Worm (Caenorhabditis elegans): ENCODE results near the gene K09F6.15.
"Not testable (repeated sequence)": the region's sequence is repeated elsewhere in the genome, so short reads cannot be mapped to it uniquely, and the experiment has no call there.

The K09F6.15 gene

DNA sequence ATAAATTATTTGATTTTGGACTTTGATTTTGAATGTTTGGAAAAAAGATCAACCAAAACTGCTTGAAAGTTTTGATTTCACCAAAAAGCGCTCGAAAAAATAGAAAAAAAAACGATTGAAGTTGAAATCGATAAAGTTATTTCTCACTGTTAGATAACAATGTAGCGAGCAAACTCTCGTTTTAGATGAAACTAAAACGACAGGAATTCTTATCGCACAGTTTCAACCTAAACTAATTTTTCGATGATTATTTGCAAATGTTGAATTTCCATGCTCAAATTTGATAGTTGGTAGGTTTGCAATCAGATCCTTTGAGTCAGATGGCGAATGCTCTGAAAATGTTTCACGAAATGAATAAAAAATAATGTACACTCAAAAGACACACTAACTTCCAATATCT, 15.2 kb upstream of the K09F6.15 start:
- TF ChIP-seq ztf-4 (tag; optimal IDR thresholded peaks at IDR 0.05) = no peak
- peak; percentile 74 for TF ChIP-seq fos-1 (tag; optimal IDR thresholded peaks at IDR 0.05)
- no peak for TF ChIP-seq nhr-11 (tag; optimal IDR thresholded peaks at IDR 0.05)

DNA sequence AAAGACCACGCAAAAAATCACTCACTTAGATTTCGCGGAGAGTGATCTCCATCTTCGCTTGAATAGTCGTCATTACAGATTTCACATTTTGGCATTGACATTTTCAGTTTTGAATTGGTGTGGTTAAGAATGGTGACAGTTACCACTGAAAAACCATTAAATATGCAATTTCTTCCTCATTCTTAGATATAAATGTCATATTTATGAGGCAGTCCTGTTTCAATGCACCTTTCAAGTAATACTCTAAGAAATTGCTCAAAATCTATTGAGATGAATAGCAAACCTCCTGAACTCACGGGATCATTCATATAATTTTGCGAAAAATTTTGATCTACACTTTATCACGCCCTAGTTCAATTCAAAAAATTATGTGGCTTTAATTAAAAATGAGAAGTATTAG, 14.7 kb upstream of the K09F6.15 start, which contains the start of gene K09F6.7:
Gene K09F6.7 (minus strand): TSS at position 101 of the 400 bp plus-strand sequence.
- TF ChIP-seq Y55F3AM.14 (GFP tag; optimal IDR thresholded peaks at IDR 0.05) = no peak
- no peak for TF ChIP-seq nhr-11 (tag; optimal IDR thresholded peaks at IDR 0.05)
- TF ChIP-seq ztf-4 (tag; optimal IDR thresholded peaks at IDR 0.05) = no peak
- TF ChIP-seq ceh-82 (tag; optimal IDR thresholded peaks at IDR 0.05) = no peak
- no peak for TF ChIP-seq zag-1 (tag; optimal IDR thresholded peaks at IDR 0.05)
- TF ChIP-seq nhr-77 (tag; optimal IDR thresholded peaks at IDR 0.05) = no peak
- TF ChIP-seq lin-13 (GFP tag; optimal IDR thresholded peaks at IDR 0.05) = no peak
- no peak for TF ChIP-seq blmp-1 (tag; optimal IDR thresholded peaks at IDR 0.05; ENCODE audit: insufficient read depth)
- TF ChIP-seq nhr-12 (tag; optimal IDR thresholded peaks at IDR 0.05) = no peak

DNA sequence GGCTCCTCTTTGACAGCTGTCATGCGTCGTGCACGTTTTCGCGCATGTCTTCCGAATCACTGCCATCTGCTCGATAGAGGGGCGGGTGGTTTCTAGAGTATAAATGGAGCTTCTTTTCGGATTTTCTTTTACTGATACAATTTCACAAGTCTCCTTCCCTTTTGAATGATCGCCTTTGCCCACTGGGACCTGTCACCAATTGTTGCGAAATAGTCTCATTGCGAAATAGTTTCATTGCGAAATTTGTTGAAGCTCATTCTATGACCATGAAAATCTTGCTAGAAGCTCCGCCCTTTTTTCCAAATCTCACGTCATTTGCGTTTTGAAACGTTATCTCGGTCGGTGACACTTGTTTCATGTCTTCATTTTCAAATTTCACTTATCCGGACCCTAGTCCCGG, 12.1 kb upstream of the K09F6.15 start:
- TF ChIP-seq ztf-4 (tag; optimal IDR thresholded peaks at IDR 0.05) (no peak), zag-1 (tag; optimal IDR thresholded peaks at IDR 0.05) (no peak), nhr-129 (tag; optimal IDR thresholded peaks at IDR 0.05) (peak; percentile 18), unc-55 (GFP tag; optimal IDR thresholded peaks at IDR 0.05) (peak; percentile 72), sma-9 (GFP tag; optimal IDR thresholded peaks at IDR 0.05) (peak; percentile 66), sma-9 (tag; optimal IDR thresholded peaks at IDR 0.05) (no peak), mab-5 (tag; optimal IDR thresholded peaks at IDR 0.05) (peak; percentile 2), lsy-2 (tag; optimal IDR thresholded peaks at IDR 0.05) (peak in 1 of 2 experiments; percentile 20)

DNA sequence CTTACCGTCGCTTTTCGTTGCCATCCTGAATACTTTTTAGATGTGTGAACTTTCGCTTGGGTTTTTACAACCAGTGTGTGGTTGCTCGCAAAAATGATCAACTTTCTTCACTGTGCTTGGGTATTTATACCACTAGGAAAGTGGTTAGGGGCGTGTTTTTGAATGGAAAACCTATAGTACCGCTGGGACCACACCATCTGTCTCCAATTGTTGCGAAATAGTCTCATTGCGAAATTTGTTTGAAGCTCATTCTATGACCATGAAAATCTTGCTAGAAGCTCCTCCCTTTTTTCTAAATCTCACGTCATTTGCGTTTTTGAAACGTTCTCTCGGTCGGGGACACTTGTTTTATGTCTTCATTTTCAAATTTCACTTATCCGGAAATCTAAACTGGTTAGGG, 11.5 kb upstream of the K09F6.15 start, which contains the start of the genes K09F6.10 and K09F6.13:
Gene K09F6.10 (minus strand): TSS at position 86 of the 400 bp plus-strand sequence.
Gene K09F6.13 (plus strand): TSS at position 317 of the 400 bp plus-strand sequence.
- TF ChIP-seq gmeb-1 (tag; optimal IDR thresholded peaks at IDR 0.05) = no peak
- no peak for TF ChIP-seq nhr-129 (tag; optimal IDR thresholded peaks at IDR 0.05)
- TF ChIP-seq unc-55 (GFP tag; optimal IDR thresholded peaks at IDR 0.05) = peak; percentile 25
- TF ChIP-seq ztf-11 (tag; optimal IDR thresholded peaks at IDR 0.05) = no peak
- no peak for TF ChIP-seq lin-11 (tag; optimal IDR thresholded peaks at IDR 0.05)
- TF ChIP-seq ZK546.5 (tag; optimal IDR thresholded peaks at IDR 0.05) = no peak
- TF ChIP-seq nhr-237 (tag; optimal IDR thresholded peaks at IDR 0.05) = no peak
- TF ChIP-seq elt-1 (tag; optimal IDR thresholded peaks at IDR 0.05) = no peak
- peak; percentile 17 for TF ChIP-seq sma-9 (GFP tag; optimal IDR thresholded peaks at IDR 0.05)
- TF ChIP-seq sma-9 (tag; optimal IDR thresholded peaks at IDR 0.05) = no peak
- TF ChIP-seq aly-2 (tag; optimal IDR thresholded peaks at IDR 0.05) = no peak
- TF ChIP-seq blmp-1 (tag; optimal IDR thresholded peaks at IDR 0.05; ENCODE audit: insufficient read depth) = no peak

DNA sequence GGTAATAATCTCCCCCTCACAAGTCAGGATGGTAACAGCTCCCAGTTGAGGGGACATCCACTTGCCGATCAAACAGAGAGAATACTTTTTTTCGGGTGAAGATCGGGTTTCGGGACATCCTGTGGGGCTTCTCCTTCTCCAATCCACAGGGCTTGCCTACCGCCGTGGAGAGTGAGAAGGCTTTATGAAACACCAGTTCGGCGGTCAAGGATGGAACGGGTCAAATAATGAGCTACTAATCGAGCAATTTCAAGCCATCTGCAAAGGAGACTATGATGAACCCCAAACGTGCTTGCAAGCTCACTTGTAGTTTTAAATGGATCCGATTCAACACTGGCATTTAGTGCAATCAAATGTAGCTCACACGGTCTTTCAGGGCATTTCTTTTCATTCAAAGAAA, 7.4 kb upstream of the K09F6.15 start:
- TF ChIP-seq zag-1 (tag; optimal IDR thresholded peaks at IDR 0.05) (no peak), elt-1 (tag; optimal IDR thresholded peaks at IDR 0.05) (no peak), ztf-4 (tag; optimal IDR thresholded peaks at IDR 0.05) (no peak), nhr-11 (tag; optimal IDR thresholded peaks at IDR 0.05) (no peak), nhr-10 (tag; optimal IDR thresholded peaks at IDR 0.05) (no peak), nhr-77 (tag; optimal IDR thresholded peaks at IDR 0.05) (no peak), elt-3 (tag; optimal IDR thresholded peaks at IDR 0.05) (no peak), Y55F3AM.14 (GFP tag; optimal IDR thresholded peaks at IDR 0.05) (no peak), nhr-25 (tag; optimal IDR thresholded peaks at IDR 0.05) (no peak)

DNA sequence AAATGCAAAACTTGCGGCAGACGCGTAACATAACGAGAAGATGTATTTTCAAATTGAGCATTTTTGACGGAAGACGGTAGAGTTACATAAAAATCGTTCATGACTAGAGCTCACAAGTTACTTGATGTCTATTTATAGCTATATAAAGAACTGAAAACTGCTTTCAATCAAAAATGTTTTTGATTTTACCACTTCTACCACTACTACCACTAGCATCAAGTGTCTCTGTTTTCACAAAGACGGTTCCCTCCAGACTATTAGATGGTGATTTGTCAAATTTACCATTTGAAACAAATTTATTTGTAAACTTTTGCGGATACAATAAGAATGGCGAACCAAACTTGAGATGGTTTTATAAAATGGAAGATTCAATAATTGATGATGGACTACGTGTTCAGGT, 5.3 kb upstream of the K09F6.15 start, which contains the start of gene K09F6.9:
Gene K09F6.9 (minus strand): TSS at position 101 of the 400 bp plus-strand sequence.
- TF ChIP-seq skn-1, sem-4, nhr-237 (tag; optimal IDR thresholded peaks at IDR 0.05): not testable (repeated sequence)

DNA sequence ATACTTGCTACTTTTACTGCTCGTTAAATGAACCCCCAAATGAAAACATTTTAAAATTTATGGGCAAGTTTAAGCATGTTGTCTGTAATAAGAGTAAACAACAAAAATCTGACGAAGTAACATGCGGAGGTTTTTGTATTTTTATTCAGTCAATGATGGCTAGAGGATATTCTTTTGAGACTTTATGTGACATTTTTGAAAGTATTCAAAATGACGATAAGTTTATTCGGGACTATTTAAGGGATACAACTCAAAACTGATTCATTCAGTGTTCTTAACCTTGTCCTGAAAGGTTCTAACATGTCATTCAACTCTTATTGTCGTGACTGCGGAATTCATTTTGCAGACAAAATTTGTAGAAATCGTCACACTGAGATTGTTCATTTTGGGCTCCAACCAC, 2.5 kb upstream of the K09F6.15 start, which contains the start of gene K09F6.11:
Gene K09F6.11 (plus strand): TSS at position 301 of the 400 bp plus-strand sequence.
- TF ChIP-seq sma-9 (GFP tag; optimal IDR thresholded peaks at IDR 0.05) (no peak), sma-9 (tag; optimal IDR thresholded peaks at IDR 0.05) (no peak), ama-1 (optimal IDR thresholded peaks at IDR 0.05) (no peak), nhr-77 (tag; optimal IDR thresholded peaks at IDR 0.05) (no peak), fos-1 (tag; optimal IDR thresholded peaks at IDR 0.05) (no peak), alr-1 (tag; optimal IDR thresholded peaks at IDR 0.05) (no peak), ztf-4 (tag; optimal IDR thresholded peaks at IDR 0.05) (no peak), nhr-21 (tag; optimal IDR thresholded peaks at IDR 0.05) (no peak), aly-2 (tag; optimal IDR thresholded peaks at IDR 0.05) (no peak), ZK546.5 (tag; optimal IDR thresholded peaks at IDR 0.05) (no peak), elt-3 (tag; optimal IDR thresholded peaks at IDR 0.05) (no peak), lin-11 (tag; optimal IDR thresholded peaks at IDR 0.05) (no peak), ceh-82 (tag; optimal IDR thresholded peaks at IDR 0.05) (no peak), ceh-16 (tag; optimal IDR thresholded peaks at IDR 0.05) (no peak), egl-27 (tag; optimal IDR thresholded peaks at IDR 0.05) (no peak), sem-4 (tag; optimal IDR thresholded peaks at IDR 0.05) (no peak), snpc-4 (tag; optimal IDR thresholded peaks at IDR 0.05) (no peak), R02D3.7 (tag; optimal IDR thresholded peaks at IDR 0.05) (no peak), lin-13 (GFP tag; optimal IDR thresholded peaks at IDR 0.05) (no peak), C34F6.9 (tag; optimal IDR thresholded peaks at IDR 0.05) (no peak), skn-1 (tag; optimal IDR thresholded peaks at IDR 0.05) (no peak)

Measured in whole organism, L2 larva.